Fruit fly (Drosophila melanogaster): ENCODE results near the gene CG3708.

The CG3708 gene

dm6 chrX:955873-956272 is 26.0 kb upstream of the CG3708 start (continued):
- TF ChIP-seq NFAT (GFP tag; IDR thresholded peaks at IDR 0.05): peak; percentile 12; the same call in 1 of the 2 replicates
- TF ChIP-seq CG30431 (GFP tag; optimal IDR thresholded peaks at IDR 0.05): peak; percentile 36
- TF ChIP-seq Hr51 (GFP tag; optimal IDR thresholded peaks at IDR 0.05): peak; percentile 7 to 65
- TF ChIP-seq CG6791 (GFP tag; IDR thresholded peaks at IDR 0.05; ENCODE audit: partially characterized antibody): no peak
- TF ChIP-seq CG16863 (GFP tag; optimal IDR thresholded peaks at IDR 0.05): peak; percentile 35
- peak; percentile 43; the same call in 1 of the 3 replicates for TF ChIP-seq ken (GFP tag; IDR thresholded peaks at IDR 0.05)
- peak; percentile 57 for TF ChIP-seq CG31441 (GFP tag; IDR thresholded peaks at IDR 0.05)
- no peak for TF ChIP-seq gce (GFP tag; IDR thresholded peaks at IDR 0.05)
- peak; percentile 49 for TF ChIP-seq CG10654 (GFP tag; optimal IDR thresholded peaks at IDR 0.05)
- TF ChIP-seq CG10267 (tag; optimal IDR thresholded peaks at IDR 0.05): peak; percentile 16
- peak; percentile 5 for TF ChIP-seq CG11723 (GFP tag; optimal IDR thresholded peaks at IDR 0.05)
- 0 out of 3 replicates have a peak, but pooled peaks have one; percentile 11 for TF ChIP-seq CG3726 (GFP tag; IDR thresholded peaks at IDR 0.05)
- TF ChIP-seq gcm2 (GFP tag; optimal IDR thresholded peaks at IDR 0.05): no peak
- peak in 1 of 2 experiments; percentile 62 for TF ChIP-seq bsh (GFP tag; optimal IDR thresholded peaks at IDR 0.05)
- TF ChIP-seq CG1233 (GFP tag; optimal IDR thresholded peaks at IDR 0.05): peak; percentile 25
- no peak for TF ChIP-seq mirr (GFP tag; optimal IDR thresholded peaks at IDR 0.05)
- TF ChIP-seq Scr (GFP tag; IDR thresholded peaks at IDR 0.05; ENCODE audit: partially characterized antibody): no peak
- TF ChIP-seq CG11085 (GFP tag; IDR thresholded peaks at IDR 0.05): peak; percentile 31; the same call in 1 of the 2 replicates
- TF ChIP-seq Nf-YB (GFP tag; optimal IDR thresholded peaks at IDR 0.05): peak; percentile 17
- peak; percentile 65 for TF ChIP-seq Hmr (GFP tag; optimal IDR thresholded peaks at IDR 0.05)
- TF ChIP-seq hkb (optimal IDR thresholded peaks at IDR 0.05): no peak
- peak; percentile 67 for TF ChIP-seq hkb (GFP tag; IDR thresholded peaks at IDR 0.05)
- peak; percentile 65; the same call in 1 of the 2 replicates for TF ChIP-seq stc (GFP tag; IDR thresholded peaks at IDR 0.05)
- TF ChIP-seq scrt (GFP tag; optimal IDR thresholded peaks at IDR 0.05): peak; percentile 29
- TF ChIP-seq TFAM (GFP tag; optimal IDR thresholded peaks at IDR 0.05): no peak
- TF ChIP-seq CG12219 (GFP tag; optimal IDR thresholded peaks at IDR 0.05): peak; percentile 57
- no peak for TF ChIP-seq CG10462 (GFP tag; optimal IDR thresholded peaks at IDR 0.05)
- TF ChIP-seq kay (GFP tag; optimal IDR thresholded peaks at IDR 0.05): no peak
- TF ChIP-seq CG9876 (GFP tag; optimal IDR thresholded peaks at IDR 0.05): no peak
- peak; percentile 20; the same call in 1 of the 2 replicates for TF ChIP-seq MBD-R2 (GFP tag; IDR thresholded peaks at IDR 0.05)
- peak; percentile 34; the same call in 1 of the 2 replicates for TF ChIP-seq ssp (GFP tag; IDR thresholded peaks at IDR 0.05)
- TF ChIP-seq ase (GFP tag; IDR thresholded peaks at IDR 0.05): peak; percentile 46; the same call in 1 of the 3 replicates
- peak; percentile 69 for TF ChIP-seq Antp (GFP tag; optimal IDR thresholded peaks at IDR 0.05)
- peak; percentile 58 to 73 for TF ChIP-seq dpn (GFP tag; optimal IDR thresholded peaks at IDR 0.05)
- peak; percentile 41 for TF ChIP-seq BtbVII (GFP tag; optimal IDR thresholded peaks at IDR 0.05)
- TF ChIP-seq ems (GFP tag; optimal IDR thresholded peaks at IDR 0.05): peak; percentile 12
- TF ChIP-seq ind (GFP tag; optimal IDR thresholded peaks at IDR 0.05): peak; percentile 66
- TF ChIP-seq ftz-f1 (GFP tag; optimal IDR thresholded peaks at IDR 0.05): no peak
- TF ChIP-seq chm (GFP tag; IDR thresholded peaks at IDR 0.05): peak; percentile 38; the same call in 1 of the 2 replicates
- TF ChIP-seq tll (GFP tag; optimal IDR thresholded peaks at IDR 0.05): no peak
- peak; percentile 61 for TF ChIP-seq unpg (GFP tag; optimal IDR thresholded peaks at IDR 0.05)
- TF ChIP-seq CG13894 (tag; optimal IDR thresholded peaks at IDR 0.05): peak; percentile 12
- peak; percentile 8 for TF ChIP-seq CG12299 (tag; optimal IDR thresholded peaks at IDR 0.05)
- no peak for TF ChIP-seq Awh (GFP tag; IDR thresholded peaks at IDR 0.05)
- no peak for TF ChIP-seq hbn (GFP tag; IDR thresholded peaks at IDR 0.05; ENCODE audit: partially characterized antibody)
- TF ChIP-seq usp (GFP tag; optimal IDR thresholded peaks at IDR 0.05): no peak
- TF ChIP-seq CG3281 (GFP tag; optimal IDR thresholded peaks at IDR 0.05): peak; percentile 40
- TF ChIP-seq CG2120 (GFP tag; optimal IDR thresholded peaks at IDR 0.05): peak; percentile 68
- TF ChIP-seq CHES-1-like (GFP tag; optimal IDR thresholded peaks at IDR 0.05): peak; percentile 57
- peak; percentile 31; the same call in 1 of the 2 replicates for TF ChIP-seq Atf6 (GFP tag; IDR thresholded peaks at IDR 0.05)
